Worm (Caenorhabditis elegans) whole organism, midembryonic: Measurements from ENCODE around the gene str-256.

Source experiments
- T22C8.4 ChIP-seq: fragments of 200-800 bp; sonication (Bioruptor generic); IDR thresholded peaks from 2 replicates; pipeline ENCODE4 v1.3.6; 2022; ENCODE audit warnings: missing genetic modification characterization, missing compliant biosample characterization
- cog-1 ChIP-seq: sonication (generic microtip); optimal IDR thresholded peaks from 2 replicates; lab custom pipeline; 2016; ENCODE audit warnings: missing genetic modification characterization, missing compliant biosample characterization
- flt-1 ChIP-seq: fragments of 200-800 bp; sonication (Bioruptor generic); IDR thresholded peaks from 2 replicates; pipeline ENCODE4 v1.3.6; 2022; ENCODE audit warnings: missing genetic modification characterization, missing compliant biosample characterization
- klf-2 ChIP-seq: fragments of 200-800 bp; sonication (Bioruptor generic); conservative IDR thresholded peaks from 2 replicates; pipeline ENCODE4 v1.3.6; 2022; ENCODE audit warnings: missing genetic modification reagents, missing genetic modification characterization, missing compliant biosample characterization
- med-1 ChIP-seq: sonication (generic microtip); optimal IDR thresholded peaks from 2 replicates; lab custom pipeline; 2017; ENCODE audit warnings: missing genetic modification characterization, mild to moderate bottlenecking, missing compliant biosample characterization, antibody characterized with exemption, missing genetic modification reagents; ENCODE audit not compliant: insufficient read depth
- ref-1 ChIP-seq: fragments of 200-800 bp; sonication (Bioruptor generic); conservative IDR thresholded peaks from 2 replicates; pipeline ENCODE4 v1.3.6; 2022; ENCODE audit warnings: missing genetic modification reagents, missing genetic modification characterization, missing compliant biosample characterization
- tab-1 ChIP-seq: fragments of 200-800 bp; sonication (Bioruptor generic); IDR thresholded peaks from 2 replicates; pipeline ENCODE4 v1.3.6; 2022; ENCODE audit warnings: missing genetic modification characterization, missing compliant biosample characterization
- ztf-23 ChIP-seq: fragments of 200-800 bp; sonication (Bioruptor generic); IDR thresholded peaks from 2 replicates; pipeline ENCODE4 v1.3.6; 2022; ENCODE audit warnings: missing genetic modification reagents, missing genetic modification characterization, missing compliant biosample characterization
- ztf-29 ChIP-seq: fragments of 200-800 bp; sonication (Bioruptor generic); IDR thresholded peaks from 2 replicates; pipeline ENCODE4 v1.3.6; 2022; ENCODE audit warnings: missing genetic modification reagents, missing genetic modification characterization, missing compliant biosample characterization

Gene str-256

DNA sequence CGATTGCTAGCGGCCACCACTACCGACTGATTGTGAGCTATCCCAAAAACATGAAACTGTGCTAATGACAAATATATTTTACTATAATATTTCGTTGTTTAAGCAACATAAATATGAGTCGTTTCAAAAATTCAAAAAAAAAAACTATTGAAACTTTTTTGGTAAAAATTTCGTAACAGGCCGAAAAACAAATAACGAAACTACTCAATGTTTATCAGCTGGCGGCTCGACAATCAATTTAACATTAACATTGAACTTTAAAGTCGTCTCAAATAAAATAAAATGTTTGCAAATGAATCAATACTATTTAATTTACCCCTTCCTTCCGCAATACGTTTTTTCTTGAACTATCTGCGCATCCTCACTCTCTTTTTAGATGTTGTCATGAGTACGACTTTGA, 43.3 kb downstream of the str-256 start:
- TF ChIP-seq cog-1 (no peak), ztf-29 (GFP tag; lab: Robert Waterston, UW) (no peak), klf-2 (no peak), med-1 (no peak), T22C8.4 (GFP tag; lab: Robert Waterston, UW) (no peak), ref-1 (GFP tag; lab: Robert Waterston, UW) (no peak)

DNA sequence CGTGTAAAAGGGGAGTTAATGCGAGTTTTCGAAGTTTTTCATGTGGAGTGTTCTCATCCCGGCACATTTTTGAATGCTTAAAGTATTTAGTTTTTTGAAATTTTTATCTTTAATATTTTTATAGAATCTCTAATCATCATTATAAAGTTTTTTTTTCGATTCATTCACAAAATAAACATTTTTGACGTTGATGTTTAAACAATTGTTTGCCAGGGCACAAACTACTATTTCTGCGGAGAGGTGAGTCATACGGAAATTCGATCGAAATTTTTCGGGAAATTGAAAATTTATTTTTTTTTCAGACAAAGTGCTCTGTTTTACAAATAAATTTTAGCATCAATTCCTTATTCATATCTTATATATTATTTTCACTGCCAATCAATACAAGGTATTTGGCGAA, 47.6 kb downstream of the str-256 start, which contains the start of gene nhr-98:
Gene nhr-98, plus strand, starts transcription at position 301 of the 400 bp plus-strand sequence.
- no peak for TF ChIP-seq cog-1
- no peak for TF ChIP-seq T22C8.4 (GFP tag; lab: Robert Waterston, UW)
- TF ChIP-seq ztf-29 (GFP tag; lab: Robert Waterston, UW): no peak
- no peak for TF ChIP-seq med-1
- TF ChIP-seq tab-1: no peak
- no peak for TF ChIP-seq ref-1 (GFP tag; lab: Robert Waterston, UW)
- TF ChIP-seq klf-2: no peak
- no peak for TF ChIP-seq flt-1 (GFP tag; lab: Robert Waterston, UW)
- no peak for TF ChIP-seq ztf-23 (GFP tag; lab: Robert Waterston, UW)

DNA sequence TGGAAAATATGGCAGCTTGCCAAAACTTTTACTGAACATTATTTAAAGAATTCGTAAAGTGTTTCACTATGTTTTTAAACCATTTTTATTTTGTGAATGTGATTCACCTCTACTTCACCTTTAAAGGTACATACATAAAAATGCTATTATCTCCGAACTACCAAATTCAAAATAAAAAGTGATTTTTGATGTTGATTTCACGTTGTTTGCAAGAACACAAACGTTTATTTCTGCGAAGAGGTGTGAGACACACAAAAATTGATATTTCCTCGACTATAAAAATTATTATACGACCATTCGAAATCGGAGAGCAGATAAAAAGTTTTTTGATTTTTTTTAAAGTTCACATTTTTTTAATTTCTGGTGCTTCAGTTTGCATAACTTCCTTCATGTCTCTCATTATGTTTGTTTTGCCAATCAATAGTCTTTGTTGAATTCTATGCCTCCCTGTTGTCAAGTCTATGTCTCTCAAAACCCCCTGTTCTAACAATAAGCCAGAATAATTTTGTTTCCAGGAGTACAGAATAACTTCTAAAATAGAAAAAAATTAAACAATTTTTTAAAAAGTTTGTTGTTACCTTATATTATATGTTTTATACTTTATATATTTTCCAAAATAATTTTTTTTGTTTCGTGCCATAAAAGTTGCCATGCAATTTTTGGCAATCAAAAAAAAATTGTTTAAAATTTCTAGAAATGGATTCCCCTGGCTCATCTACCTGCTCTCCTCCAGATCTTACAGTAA, 50.2 kb downstream of the str-256 start, which contains the start of gene nhr-123:
Gene nhr-123, plus strand, starts transcription at position 695 of the 745 bp plus-strand sequence.
- TF ChIP-seq ref-1 (GFP tag; lab: Robert Waterston, UW): no peak
- no peak for TF ChIP-seq cog-1
- TF ChIP-seq T22C8.4 (GFP tag; lab: Robert Waterston, UW): no peak
- no peak for TF ChIP-seq flt-1 (GFP tag; lab: Robert Waterston, UW)
- TF ChIP-seq med-1: no peak
- no peak for TF ChIP-seq ztf-23 (GFP tag; lab: Robert Waterston, UW)
- no peak for TF ChIP-seq ztf-29 (GFP tag; lab: Robert Waterston, UW)
- no peak for TF ChIP-seq tab-1
- TF ChIP-seq klf-2: no peak
